Fruit fly (Drosophila melanogaster) whole organism, embryonic: Measurements from ENCODE around the gene CG42819.

ENCODE experiments used
- Aef1 ChIP-seq: fragments of 200-800 bp; sonication (Bioruptor generic); IDR thresholded peaks from 3 replicates; pipeline ENCODE4 v1.3.6; 2022; ENCODE audit warnings: missing biosample characterization, missing genetic modification characterization
- Antp ChIP-seq: fragments of 200-800 bp; sonication (Bioruptor generic); optimal IDR thresholded peaks from 3 replicates; lab custom pipeline; 2016; ENCODE audit warnings: missing biosample characterization, missing genetic modification characterization
- Atf-2 ChIP-seq: fragments of 200-800 bp; sonication (Bioruptor generic); optimal IDR thresholded peaks from 2 replicates; lab custom pipeline; 2016; ENCODE audit warnings: missing biosample characterization, missing genetic modification characterization
- Atf6 ChIP-seq: fragments of 200-800 bp; sonication (Bioruptor generic); IDR thresholded peaks from 2 replicates; pipeline ENCODE4 v1.3.6; 2022; ENCODE audit warnings: missing biosample characterization, missing genetic modification characterization
- Bteb2 ChIP-seq: fragments of 200-800 bp; sonication (Bioruptor generic); optimal IDR thresholded peaks from 2 replicates; lab custom pipeline; 2016; ENCODE audit warnings: missing biosample characterization, missing genetic modification characterization
- CG11723 ChIP-seq: fragments of 200-800 bp; sonication (Bioruptor generic); optimal IDR thresholded peaks from 2 replicates; lab custom pipeline; 2017; ENCODE audit warnings: missing biosample characterization, mild to moderate bottlenecking, missing genetic modification characterization
- CG13424 ChIP-seq: fragments of 200-800 bp; sonication (Bioruptor generic); optimal IDR thresholded peaks from 2 replicates; lab custom pipeline; 2019; ENCODE audit warnings: missing biosample characterization, mild to moderate bottlenecking, missing genetic modification characterization, moderate library complexity
- CG14965 ChIP-seq: fragments of 200-800 bp; sonication (Bioruptor generic); optimal IDR thresholded peaks from 2 replicates; lab custom pipeline; 2016; ENCODE audit warnings: missing biosample characterization, missing genetic modification characterization, borderline replicate concordance
- CG15514 ChIP-seq: fragments of 200-800 bp; sonication (Bioruptor generic); optimal IDR thresholded peaks from 3 replicates; lab custom pipeline; 2017; ENCODE audit warnings: missing biosample characterization, missing genetic modification characterization, mild to moderate bottlenecking, moderate library complexity, missing genetic modification reagents
- CG2129 ChIP-seq: fragments of 200-800 bp; sonication (Bioruptor generic); IDR thresholded peaks from 2 replicates; pipeline ENCODE4 v1.3.6; 2022; ENCODE audit warnings: missing biosample characterization, missing genetic modification characterization; ENCODE audit not compliant: partially characterized antibody
- CG2678 ChIP-seq: fragments of 200-800 bp; sonication (Bioruptor generic); optimal IDR thresholded peaks from 3 replicates; lab custom pipeline; 2019; ENCODE audit warnings: missing biosample characterization, mild to moderate bottlenecking, missing genetic modification characterization, moderate library complexity
- CG30431 ChIP-seq: fragments of 200-800 bp; sonication (Bioruptor generic); optimal IDR thresholded peaks from 2 replicates; lab custom pipeline; 2017; ENCODE audit warnings: missing biosample characterization, missing genetic modification characterization
- CG32532 ChIP-seq: fragments of 200-800 bp; sonication (Bioruptor generic); IDR thresholded peaks from 2 replicates; pipeline ENCODE4 v1.3.6; 2022; ENCODE audit warnings: missing biosample characterization, missing genetic modification characterization
- CG32772 ChIP-seq: fragments of 200-800 bp; sonication (Bioruptor generic); IDR thresholded peaks from 2 replicates; pipeline ENCODE4 v1.3.6; 2022; ENCODE audit warnings: missing biosample characterization, missing genetic modification characterization
- CG3847 ChIP-seq: fragments of 200-800 bp; sonication (Bioruptor generic); IDR thresholded peaks from 2 replicates; pipeline ENCODE4 v1.3.6; 2022; ENCODE audit warnings: missing biosample characterization, missing genetic modification characterization
- CG43689 ChIP-seq: fragments of 200-800 bp; sonication (Bioruptor generic); IDR thresholded peaks from 2 replicates; pipeline ENCODE4 v1.3.6; 2022; ENCODE audit warnings: missing biosample characterization, missing genetic modification characterization
- CG4707 ChIP-seq: fragments of 200-800 bp; sonication (Bioruptor generic); optimal IDR thresholded peaks from 2 replicates; lab custom pipeline; 2018; ENCODE audit warnings: missing biosample characterization, mild to moderate bottlenecking, missing genetic modification characterization, moderate library complexity
- CG7271 ChIP-seq: fragments of 200-800 bp; sonication (Bioruptor generic); optimal IDR thresholded peaks from 2 replicates; lab custom pipeline; 2018; ENCODE audit warnings: missing biosample characterization, mild to moderate bottlenecking, missing genetic modification characterization, moderate library complexity
- CG7987 ChIP-seq: fragments of 200-800 bp; sonication (Bioruptor generic); optimal IDR thresholded peaks from 2 replicates; lab custom pipeline; 2018; ENCODE audit warnings: missing biosample characterization, mild to moderate bottlenecking, missing genetic modification characterization, moderate library complexity
- CG8388 ChIP-seq: fragments of 200-800 bp; sonication (Bioruptor generic); optimal IDR thresholded peaks from 2 replicates; lab custom pipeline; 2019; ENCODE audit warnings: missing biosample characterization, mild to moderate bottlenecking, missing genetic modification characterization, moderate library complexity
- CG8924 ChIP-seq: fragments of 200-800 bp; optimal IDR thresholded peaks from 3 replicates; lab custom pipeline; 2019; ENCODE audit warnings: missing biosample characterization, mild to moderate bottlenecking, missing genetic modification characterization, moderate library complexity
- CG9876 ChIP-seq: fragments of 200-800 bp; sonication (Bioruptor generic); optimal IDR thresholded peaks from 2 replicates; lab custom pipeline; 2016; ENCODE audit warnings: missing biosample characterization, missing genetic modification characterization
- Drgx ChIP-seq: fragments of 200-800 bp; sonication (Bioruptor generic); IDR thresholded peaks from 2 replicates; pipeline ENCODE4 v1.3.6; 2022; ENCODE audit warnings: missing biosample characterization, missing genetic modification characterization
- Elba2 ChIP-seq: fragments of 200-800 bp; sonication (Bioruptor generic); optimal IDR thresholded peaks from 3 replicates; lab custom pipeline; 2016; ENCODE audit warnings: missing biosample characterization, missing genetic modification characterization
- GATAe ChIP-seq: fragments of 200-800 bp; sonication (Bioruptor generic); conservative IDR thresholded peaks from 2 replicates; pipeline ENCODE4 v1.3.6; 2022; ENCODE audit warnings: missing biosample characterization, missing genetic modification characterization
- HmgZ ChIP-seq: fragments of 200-800 bp; sonication (Bioruptor generic); optimal IDR thresholded peaks from 2 replicates; lab custom pipeline; 2018; ENCODE audit warnings: missing biosample characterization, mild to moderate bottlenecking, missing genetic modification characterization
- Oli ChIP-seq: fragments of 200-800 bp; sonication (Bioruptor generic); optimal IDR thresholded peaks from 2 replicates; lab custom pipeline; 2018; ENCODE audit warnings: missing biosample characterization, mild to moderate bottlenecking, missing genetic modification characterization, moderate library complexity
- PHDP ChIP-seq: fragments of 200-800 bp; sonication (Bioruptor generic); optimal IDR thresholded peaks from 3 replicates; lab custom pipeline; 2018; ENCODE audit warnings: missing biosample characterization, mild to moderate bottlenecking, missing genetic modification characterization, moderate library complexity
- Pdp1 ChIP-seq, 2 experiments: fragments of 200-800 bp; sonication (Bioruptor generic); optimal IDR thresholded peaks; 3 replicates each; lab custom pipeline; 2016; ENCODE audit warnings: missing biosample characterization in 2 of 2, missing genetic modification characterization in 2 of 2, mild to moderate bottlenecking in 1 of 2, moderate library complexity in 1 of 2
- Xbp1 ChIP-seq: fragments of 200-800 bp; sonication (Bioruptor generic); optimal IDR thresholded peaks from 3 replicates; lab custom pipeline; 2016; ENCODE audit warnings: missing biosample characterization, mild to moderate bottlenecking, missing genetic modification characterization
- ac ChIP-seq: fragments of 200-800 bp; sonication (Bioruptor generic); optimal IDR thresholded peaks from 3 replicates; lab custom pipeline; 2017; ENCODE audit warnings: missing biosample characterization, mild to moderate bottlenecking, missing genetic modification characterization
- chinmo ChIP-seq: fragments of 200-800 bp; sonication (Bioruptor generic); IDR thresholded peaks from 4 replicates; pipeline ENCODE4 v1.3.6; 2022; ENCODE audit warnings: missing biosample characterization, missing genetic modification characterization; ENCODE audit not compliant: partially characterized antibody
- fru ChIP-seq: fragments of >200 bp; optimal IDR thresholded peaks from 2 replicates; lab custom pipeline; 2017
- gcm2 ChIP-seq: fragments of 200-800 bp; sonication (Bioruptor generic); optimal IDR thresholded peaks from 2 replicates; lab custom pipeline; 2016; ENCODE audit warnings: missing biosample characterization, missing genetic modification characterization
- grau ChIP-seq: fragments of 200-800 bp; optimal IDR thresholded peaks from 3 replicates; lab custom pipeline; 2019; ENCODE audit warnings: missing biosample characterization, mild to moderate bottlenecking, missing genetic modification characterization, moderate library complexity
- kay ChIP-seq: fragments of 200-800 bp; sonication (Bioruptor generic); optimal IDR thresholded peaks from 2 replicates; lab custom pipeline; 2016; ENCODE audit warnings: missing biosample characterization, missing genetic modification characterization
- luna ChIP-seq: fragments of 200-800 bp; sonication (Bioruptor generic); optimal IDR thresholded peaks from 2 replicates; lab custom pipeline; 2016; ENCODE audit warnings: missing biosample characterization, missing genetic modification characterization
- mirr ChIP-seq: fragments of 200-800 bp; sonication (Bioruptor generic); optimal IDR thresholded peaks from 3 replicates; lab custom pipeline; 2018; ENCODE audit warnings: missing biosample characterization, mild to moderate bottlenecking, missing genetic modification characterization
- odd ChIP-seq: fragments of 200-800 bp; sonication (Bioruptor generic); optimal IDR thresholded peaks from 2 replicates; lab custom pipeline; 2017; ENCODE audit warnings: missing biosample characterization, mild to moderate bottlenecking, missing genetic modification characterization
- pan ChIP-seq, 4 experiments: fragments of >200 bp in 3 of 4; fragments of 200-800 bp in 1 of 4; sonication (Bioruptor generic) in 1 of 4; optimal IDR thresholded peaks in 3 of 4; IDR thresholded peaks in 1 of 4; 2 replicates each; pipeline versions ENCODE4 v1.3.6 to Lab custom; 2017 to 2022; ENCODE audit warnings: missing biosample characterization in 2 of 4, missing genetic modification characterization in 2 of 4, mixed read lengths in 1 of 4
- peb ChIP-seq: fragments of 200-800 bp; sonication (Bioruptor generic); IDR thresholded peaks from 2 replicates; pipeline ENCODE4 v1.3.6; 2022; ENCODE audit warnings: missing biosample characterization, missing genetic modification characterization
- pita ChIP-seq: fragments of 200-800 bp; sonication (Bioruptor generic); optimal IDR thresholded peaks from 2 replicates; lab custom pipeline; 2017; ENCODE audit warnings: missing biosample characterization, mild to moderate bottlenecking, missing genetic modification characterization
- pum ChIP-seq: fragments of 200-800 bp; sonication (Bioruptor generic); optimal IDR thresholded peaks from 2 replicates; lab custom pipeline; 2016; ENCODE audit warnings: missing biosample characterization, missing genetic modification characterization
- repo ChIP-seq: fragments of 200-800 bp; sonication (Bioruptor generic); optimal IDR thresholded peaks from 2 replicates; lab custom pipeline; 2016; ENCODE audit warnings: missing biosample characterization, missing genetic modification characterization
- ro ChIP-seq: fragments of 200-800 bp; sonication (Bioruptor generic); IDR thresholded peaks from 2 replicates; pipeline ENCODE4 v1.3.6; 2022; ENCODE audit warnings: missing biosample characterization, missing genetic modification characterization
- sens ChIP-seq: fragments of 200-800 bp; sonication (Bioruptor generic); peaks from one replicate; lab custom pipeline; 2016; ENCODE audit warnings: missing biosample characterization, missing genetic modification characterization
- sim ChIP-seq: fragments of 200-800 bp; sonication (Bioruptor generic); IDR thresholded peaks from 2 replicates; pipeline ENCODE4 v1.3.6; 2022; ENCODE audit warnings: missing biosample characterization, missing genetic modification characterization
- tio ChIP-seq: fragments of 200-800 bp; sonication (Bioruptor generic); optimal IDR thresholded peaks from 2 replicates; lab custom pipeline; 2017; ENCODE audit warnings: missing biosample characterization, missing genetic modification characterization, inconsistent platforms
- trem ChIP-seq: fragments of 200-800 bp; optimal IDR thresholded peaks from 3 replicates; lab custom pipeline; 2019; ENCODE audit warnings: missing biosample characterization, mild to moderate bottlenecking, missing genetic modification characterization, moderate library complexity
- ttk ChIP-seq: fragments of 200-800 bp; sonication (Bioruptor generic); IDR thresholded peaks from 2 replicates; pipeline ENCODE4 v2.1.2; 2022; ENCODE audit warnings: missing biosample characterization, missing genetic modification characterization

CG42819 gene

dm6 chr2L:8350560-8351171 lies 38.5 kb downstream of the CG42819 start (continued):
- TF ChIP-seq grau (peak; percentile 25), Xbp1 (no peak), pum (GFP tag; lab: Kevin White, UChicago) (no peak), trem (tag; lab: Kevin White, UChicago) (no peak), Elba2 (no peak), CG32772 (GFP tag; lab: Robert Waterston, UW) (no peak), PHDP (tag; lab: Kevin White, UChicago) (peak; percentile 69), fru (lab: Kevin White, UChicago) (no peak), sim (no peak), CG43689 (GFP tag; lab: Robert Waterston, UW) (no peak), gcm2 (no peak), peb (no peak), ro (no peak), chinmo (no peak), Atf-2 (GFP tag; lab: Kevin White, UChicago) (no peak), CG32532 (no peak), CG8924 (tag; lab: Kevin White, UChicago) (peak; percentile 26), sens (GFP tag; lab: Kevin White, UChicago) (peak; percentile 55), Oli (tag; lab: Kevin White, UChicago) (peak; percentile 8), ac (GFP tag; lab: Kevin White, UChicago) (no peak), tio (GFP tag; lab: Kevin White, UChicago) (no peak), CG30431 (GFP tag; lab: Kevin White, UChicago) (no peak), Drgx (no peak), CG11723 (GFP tag; lab: Kevin White, UChicago) (no peak), CG2129 (GFP tag; lab: Robert Waterston, UW) (no peak), CG14965 (no peak), CG8388 (GFP tag; lab: Kevin White, UChicago) (peak; percentile 8), repo (no peak), CG15514 (GFP tag; lab: Kevin White, UChicago) (peak; percentile 62), GATAe (GFP tag; lab: Robert Waterston, UW) (no peak), Aef1 (GFP tag; lab: Robert Waterston, UW) (no peak), Pdp1 (GFP tag; optimal IDR thresholded peaks at IDR 0.05; lab: Kevin White, UChicago) (no peak), CG7271 (tag; lab: Kevin White, UChicago) (no peak), luna (peak; percentile 35), CG4707 (peak; percentile 35), pita (GFP tag; lab: Kevin White, UChicago) (no peak), Bteb2 (peak; percentile 30), Antp (no peak), HmgZ (tag; lab: Kevin White, UChicago) (peak; percentile 65), CG7987 (GFP tag; lab: Kevin White, UChicago) (peak; percentile 44), CG3847 (GFP tag; lab: Robert Waterston, UW) (no peak), odd (GFP tag; lab: Kevin White, UChicago) (peak; percentile 69), pan (optimal IDR thresholded peaks at IDR 0.05; lab: Kevin White, UChicago) (no peak), pan (GFP tag; optimal IDR thresholded peaks at IDR 0.05 in 1 of 2, IDR thresholded peaks at IDR 0.05 in 1 of 2) (peak in 1 of 2 experiments; percentile 35), ttk (GFP tag; lab: Robert Waterston, UW) (no peak), CG9876 (GFP tag; lab: Kevin White, UChicago) (no peak), Atf6 (GFP tag; lab: Robert Waterston, UW) (peak; percentile 76), CG13424 (tag; lab: Kevin White, UChicago) (peak; percentile 31), kay (GFP tag; lab: Kevin White, UChicago) (no peak), CG2678 (tag; lab: Kevin White, UChicago) (peak; percentile 68), mirr (GFP tag; lab: Kevin White, UChicago) (peak; percentile 73)
